Worm (Caenorhabditis elegans) whole organism, L3 larva: ENCODE measurements around the gene pdf-1.
A peak's percentile ranks its signal among the peaks of the same experiment; 100 is the strongest.

ENCODE experiments used
- R02D3.7 ChIP-seq: fragments of 150-350 bp; optimal IDR thresholded peaks from 2 replicates; lab custom pipeline; 2014; ENCODE audit warnings: missing biosample characterization, missing genetic modification characterization
- ZK546.5 ChIP-seq: sonication (generic microtip); optimal IDR thresholded peaks from 2 replicates; lab custom pipeline; 2017; ENCODE audit warnings: missing biosample characterization, missing genetic modification characterization
- aly-2 ChIP-seq: fragments of 150-350 bp; optimal IDR thresholded peaks from 2 replicates; lab custom pipeline; 2014; ENCODE audit warnings: missing biosample characterization, missing genetic modification characterization
- ama-1 ChIP-seq: fragments of 150-350 bp; optimal IDR thresholded peaks from 2 replicates; lab custom pipeline; 2018
- ceh-16 ChIP-seq: sonication (generic microtip); optimal IDR thresholded peaks from 2 replicates; lab custom pipeline; 2017; ENCODE audit warnings: missing biosample characterization, missing genetic modification characterization
- ceh-28 ChIP-seq: fragments of 150-350 bp; optimal IDR thresholded peaks from 2 replicates; lab custom pipeline; 2014; ENCODE audit warnings: missing biosample characterization, missing genetic modification reagents, missing genetic modification characterization
- ceh-82 ChIP-seq: fragments of 150-350 bp; optimal IDR thresholded peaks from 2 replicates; lab custom pipeline; 2014; ENCODE audit warnings: missing biosample characterization, missing genetic modification characterization
- ceh-9 ChIP-seq: sonication (generic microtip); optimal IDR thresholded peaks from 2 replicates; lab custom pipeline; 2018; ENCODE audit warnings: missing biosample characterization, missing genetic modification characterization
- daf-12 ChIP-seq: fragments of 150-350 bp; optimal IDR thresholded peaks from 2 replicates; lab custom pipeline; 2014; ENCODE audit warnings: missing biosample characterization, missing genetic modification reagents, missing genetic modification characterization
- egl-5 ChIP-seq: fragments of 150-350 bp; optimal IDR thresholded peaks from 2 replicates; lab custom pipeline; 2017; ENCODE audit warnings: missing biosample characterization, missing genetic modification reagents, missing genetic modification characterization, inconsistent platforms
- elt-3 ChIP-seq, 3 experiments: fragments of 150-350 bp in 1 of 3; sonication (generic microtip) in 2 of 3; optimal IDR thresholded peaks; 2 replicates in 2 of 3; 4 replicates in 1 of 3; lab custom pipeline; 2014 to 2017; ENCODE audit warnings: missing biosample characterization in 3 of 3, missing genetic modification characterization in 3 of 3
- eor-1 ChIP-seq, 2 experiments: fragments of 150-350 bp; optimal IDR thresholded peaks; 2 replicates each; lab custom pipeline; 2014 to 2018; ENCODE audit warnings: missing biosample characterization in 2 of 2, missing genetic modification characterization in 2 of 2
- fkh-10 ChIP-seq: sonication (generic microtip); optimal IDR thresholded peaks from 2 replicates; lab custom pipeline; 2017; ENCODE audit warnings: missing biosample characterization, missing genetic modification reagents, missing genetic modification characterization
- fkh-2 ChIP-seq: fragments of 150-350 bp; optimal IDR thresholded peaks from 2 replicates; lab custom pipeline; 2014; ENCODE audit warnings: missing biosample characterization, missing genetic modification reagents, missing genetic modification characterization
- fos-1 ChIP-seq: fragments of 150-350 bp; optimal IDR thresholded peaks from 2 replicates; lab custom pipeline; 2014; ENCODE audit warnings: missing biosample characterization, missing genetic modification characterization
- hmg-11 ChIP-seq: sonication (generic microtip); optimal IDR thresholded peaks from 2 replicates; lab custom pipeline; 2016; ENCODE audit warnings: missing genetic modification characterization, missing compliant biosample characterization
- jun-1 ChIP-seq: fragments of 150-350 bp; optimal IDR thresholded peaks from 2 replicates; lab custom pipeline; 2014; ENCODE audit warnings: missing biosample characterization, missing genetic modification reagents, missing genetic modification characterization
- lin-15B ChIP-seq: fragments of 150-350 bp; optimal IDR thresholded peaks from 2 replicates; lab custom pipeline; 2014; ENCODE audit warnings: missing biosample characterization, missing genetic modification characterization
- lsy-12 ChIP-seq: sonication (generic microtip); optimal IDR thresholded peaks from 2 replicates; lab custom pipeline; 2016; ENCODE audit warnings: mild to moderate bottlenecking, missing genetic modification characterization, missing compliant biosample characterization
- mdl-1 ChIP-seq: fragments of 150-350 bp; optimal IDR thresholded peaks from 2 replicates; lab custom pipeline; 2014; ENCODE audit warnings: missing biosample characterization, missing genetic modification characterization
- mml-1 ChIP-seq: fragments of 150-350 bp; sonication (generic microtip); optimal IDR thresholded peaks from 3 replicates; lab custom pipeline; 2014; ENCODE audit warnings: missing biosample characterization, missing genetic modification characterization
- nfya-1 ChIP-seq: sonication (generic microtip); optimal IDR thresholded peaks from 2 replicates; lab custom pipeline; 2017; ENCODE audit warnings: missing genetic modification characterization, mild to moderate bottlenecking, missing compliant biosample characterization, antibody characterized with exemption, moderate library complexity; ENCODE audit not compliant: insufficient read depth
- nhr-12 ChIP-seq: fragments of 150-350 bp; optimal IDR thresholded peaks from 2 replicates; lab custom pipeline; 2014; ENCODE audit warnings: missing biosample characterization, missing genetic modification characterization
- nhr-23 ChIP-seq: fragments of 150-350 bp; optimal IDR thresholded peaks from 2 replicates; lab custom pipeline; 2014; ENCODE audit warnings: missing biosample characterization, missing genetic modification reagents, missing genetic modification characterization
- nhr-237 ChIP-seq: fragments of 150-350 bp; optimal IDR thresholded peaks from 2 replicates; lab custom pipeline; 2014; ENCODE audit warnings: missing biosample characterization, missing genetic modification characterization
- nhr-28 ChIP-seq: fragments of 150-350 bp; optimal IDR thresholded peaks from 2 replicates; lab custom pipeline; 2014; ENCODE audit warnings: missing biosample characterization, missing genetic modification characterization
- nhr-76 ChIP-seq: fragments of 150-350 bp; sonication (generic microtip); optimal IDR thresholded peaks from 5 replicates; lab custom pipeline; 2014; ENCODE audit warnings: missing biosample characterization, missing genetic modification characterization
- pqm-1 ChIP-seq: fragments of 150-350 bp; optimal IDR thresholded peaks from 2 replicates; lab custom pipeline; 2017; ENCODE audit warnings: missing biosample characterization, missing genetic modification characterization, inconsistent platforms
- sea-2 ChIP-seq: fragments of 150-350 bp; sonication (generic microtip); optimal IDR thresholded peaks from 4 replicates; lab custom pipeline; 2014; ENCODE audit warnings: missing biosample characterization, missing genetic modification reagents, missing genetic modification characterization
- skn-1 ChIP-seq: fragments of 150-350 bp; optimal IDR thresholded peaks from 2 replicates; lab custom pipeline; 2014; ENCODE audit warnings: missing biosample characterization, missing genetic modification characterization
- snpc-4 ChIP-seq: fragments of 150-350 bp; optimal IDR thresholded peaks from 2 replicates; lab custom pipeline; 2014; ENCODE audit warnings: missing biosample characterization, missing genetic modification characterization
- tbx-2 ChIP-seq: sonication (generic microtip); optimal IDR thresholded peaks from 2 replicates; lab custom pipeline; 2016; ENCODE audit warnings: mild to moderate bottlenecking, missing genetic modification characterization, missing compliant biosample characterization
- unc-62 ChIP-seq: fragments of 150-350 bp; sonication (generic microtip); optimal IDR thresholded peaks from 4 replicates; lab custom pipeline; 2014; ENCODE audit warnings: missing biosample characterization, missing genetic modification reagents, missing genetic modification characterization
- zag-1 ChIP-seq: fragments of 150-350 bp; optimal IDR thresholded peaks from 2 replicates; lab custom pipeline; 2014; ENCODE audit warnings: missing biosample characterization, missing genetic modification characterization
- ztf-4 ChIP-seq: fragments of 150-350 bp; optimal IDR thresholded peaks from 2 replicates; lab custom pipeline; 2014; ENCODE audit warnings: missing biosample characterization, missing genetic modification characterization

Gene pdf-1

ce11 chrIII:6958674-6959241 lies 46.5 kb upstream of the pdf-1 start:
- TF ChIP-seq aly-2: peak; percentile 26
- TF ChIP-seq fos-1: no peak
- no peak for TF ChIP-seq fkh-2 (tag; lab: Kevin White, UChicago)
- no peak for TF ChIP-seq ceh-9 (tag; lab: Kevin White, UChicago)
- no peak for TF ChIP-seq nhr-28 (tag; lab: Kevin White, UChicago)
- TF ChIP-seq daf-12 (tag; lab: Kevin White, UChicago): no peak

ce11 chrIII:6955766-6956165 lies 43.5 kb upstream of the pdf-1 start:
- TF ChIP-seq ceh-28 (tag; lab: Kevin White, UChicago) (no peak), lsy-12 (tag; lab: Kevin White, UChicago) (no peak), sea-2 (GFP tag; lab: Kevin White, UChicago) (no peak), nhr-23 (tag; lab: Kevin White, UChicago) (no peak), lin-15B (no peak), snpc-4 (tag; lab: Kevin White, UChicago) (no peak), unc-62 (GFP tag; lab: Kevin White, UChicago) (no peak), ztf-4 (tag; lab: Kevin White, UChicago) (no peak), ceh-82 (tag; lab: Kevin White, UChicago) (no peak), ZK546.5 (tag; lab: Kevin White, UChicago) (no peak), eor-1 (tag; optimal IDR thresholded peaks at IDR 0.05; lab: Kevin White, UChicago) (no peak), jun-1 (tag; lab: Kevin White, UChicago) (no peak), nhr-28 (tag; lab: Kevin White, UChicago) (no peak), mdl-1 (tag; lab: Kevin White, UChicago) (no peak), nhr-76 (tag; lab: Kevin White, UChicago) (no peak), ceh-9 (tag; lab: Kevin White, UChicago) (no peak), nhr-237 (no peak), tbx-2 (tag; lab: Kevin White, UChicago) (no peak), aly-2 (no peak), nfya-1 (tag; lab: Kevin White, UChicago) (no peak)
- TF ChIP-seq, all 47 proteins: peak for 0

- TF ChIP-seq mml-1 (tag; lab: Kevin White, UChicago) (no peak), egl-5 (tag; lab: Kevin White, UChicago) (no peak), eor-1 (tag; optimal IDR thresholded peaks at IDR 0.05; lab: Kevin White, UChicago) (no peak), elt-3 (tag; optimal IDR thresholded peaks at IDR 0.05; lab: Kevin White, UChicago) (no peak), ceh-82 (tag; lab: Kevin White, UChicago) (no peak), nhr-76 (tag; lab: Kevin White, UChicago) (no peak), pqm-1 (no peak), ceh-16 (no peak), R02D3.7 (no peak), nfya-1 (tag; lab: Kevin White, UChicago) (no peak), lsy-12 (tag; lab: Kevin White, UChicago) (no peak), skn-1 (tag; lab: Kevin White, UChicago) (no peak), daf-12 (tag; lab: Kevin White, UChicago) (no peak), ceh-9 (tag; lab: Kevin White, UChicago) (no peak), nhr-12 (no peak), sea-2 (GFP tag; lab: Kevin White, UChicago) (no peak)
Observed at ce11 chrIII:6953978-6954377, 41.7 kb upstream of the pdf-1 start.

ce11 chrIII:6953373-6953772 lies 41.1 kb upstream of the pdf-1 start:
- TF ChIP-seq fkh-10 (GFP tag; lab: Kevin White, UChicago) (no peak), lin-15B (no peak), zag-1 (tag; lab: Kevin White, UChicago) (no peak), skn-1 (tag; lab: Kevin White, UChicago) (no peak), elt-3 (tag; optimal IDR thresholded peaks at IDR 0.05; lab: Kevin White, UChicago) (no peak)

ce11 chrIII:6951435-6951834 lies 39.2 kb upstream of the pdf-1 start:
- TF ChIP-seq unc-62 (GFP tag; lab: Kevin White, UChicago) (no peak), ama-1 (lab: Kevin White, UChicago) (peak; percentile 7), hmg-11 (tag; lab: Kevin White, UChicago) (peak; percentile 29), nfya-1 (tag; lab: Kevin White, UChicago) (peak; percentile 51)
